Fruit fly (Drosophila melanogaster) whole organism, embryonic: ENCODE results near the gene Kr-h2.

Source experiments
- Bdp1 ChIP-seq: fragments of 200-800 bp; sonication (Bioruptor generic); optimal IDR thresholded peaks from 3 replicates; lab custom pipeline; 2016; ENCODE audit warnings: missing biosample characterization, missing genetic modification characterization
- CG10147 ChIP-seq: fragments of 200-800 bp; sonication (Bioruptor generic); optimal IDR thresholded peaks from 2 replicates; lab custom pipeline; 2019; ENCODE audit warnings: missing biosample characterization, mild to moderate bottlenecking, missing genetic modification characterization, moderate library complexity
- CG10462 ChIP-seq: fragments of 200-800 bp; sonication (Bioruptor generic); optimal IDR thresholded peaks from 2 replicates; lab custom pipeline; 2016; ENCODE audit warnings: missing biosample characterization, missing genetic modification characterization
- CG11560 ChIP-seq: fragments of 200-800 bp; sonication (Bioruptor generic); IDR thresholded peaks from 3 replicates; pipeline ENCODE4 v1.3.6; 2022; ENCODE audit warnings: missing biosample characterization, missing genetic modification characterization
- CG11696 ChIP-seq: fragments of 200-800 bp; sonication (Bioruptor generic); IDR thresholded peaks from 2 replicates; pipeline ENCODE4 v1.3.6; 2022; ENCODE audit warnings: missing biosample characterization, missing genetic modification characterization
- CG12236 ChIP-seq: fragments of 200-800 bp; sonication (Bioruptor generic); optimal IDR thresholded peaks from 2 replicates; lab custom pipeline; 2016; ENCODE audit warnings: missing biosample characterization, missing genetic modification characterization
- CG13296 ChIP-seq: fragments of 200-800 bp; sonication (Bioruptor generic); optimal IDR thresholded peaks from 3 replicates; lab custom pipeline; 2018; ENCODE audit warnings: missing biosample characterization, mild to moderate bottlenecking, missing genetic modification characterization
- CG13424 ChIP-seq: fragments of 200-800 bp; sonication (Bioruptor generic); optimal IDR thresholded peaks from 2 replicates; lab custom pipeline; 2019; ENCODE audit warnings: missing biosample characterization, mild to moderate bottlenecking, missing genetic modification characterization, moderate library complexity
- CG15011 ChIP-seq: fragments of 200-800 bp; sonication (Bioruptor generic); optimal IDR thresholded peaks from 3 replicates; lab custom pipeline; 2018; ENCODE audit warnings: missing biosample characterization, mild to moderate bottlenecking, missing genetic modification characterization
- CG15514 ChIP-seq: fragments of 200-800 bp; sonication (Bioruptor generic); optimal IDR thresholded peaks from 3 replicates; lab custom pipeline; 2017; ENCODE audit warnings: missing biosample characterization, missing genetic modification characterization, mild to moderate bottlenecking, moderate library complexity, missing genetic modification reagents
- CG1792 ChIP-seq: fragments of 200-800 bp; sonication (Bioruptor generic); optimal IDR thresholded peaks from 2 replicates; lab custom pipeline; 2016; ENCODE audit warnings: missing biosample characterization, missing genetic modification characterization
- CG2120 ChIP-seq: fragments of 200-800 bp; sonication (Bioruptor generic); optimal IDR thresholded peaks from 3 replicates; lab custom pipeline; 2016; ENCODE audit warnings: missing biosample characterization, missing genetic modification characterization
- CG7271 ChIP-seq: fragments of 200-800 bp; sonication (Bioruptor generic); optimal IDR thresholded peaks from 2 replicates; lab custom pipeline; 2018; ENCODE audit warnings: missing biosample characterization, mild to moderate bottlenecking, missing genetic modification characterization, moderate library complexity
- CG7987 ChIP-seq: fragments of 200-800 bp; sonication (Bioruptor generic); optimal IDR thresholded peaks from 2 replicates; lab custom pipeline; 2018; ENCODE audit warnings: missing biosample characterization, mild to moderate bottlenecking, missing genetic modification characterization, moderate library complexity
- CG8290 ChIP-seq, 3 experiments: fragments of 200-800 bp; sonication (Bioruptor generic); optimal IDR thresholded peaks; 2 replicates each; lab custom pipeline; 2016 to 2019; ENCODE audit warnings: missing biosample characterization in 3 of 3, missing genetic modification characterization in 3 of 3, mild to moderate bottlenecking in 2 of 3, moderate library complexity in 1 of 3
- CG9215 ChIP-seq: fragments of 200-800 bp; sonication (Bioruptor generic); IDR thresholded peaks from 2 replicates; pipeline ENCODE4 v1.3.6; 2022; ENCODE audit warnings: missing biosample characterization, missing genetic modification characterization
- CkIIα-i1 ChIP-seq: fragments of 200-800 bp; sonication (Bioruptor generic); IDR thresholded peaks from 2 replicates; pipeline ENCODE4 v1.3.6; 2022; ENCODE audit warnings: missing biosample characterization, missing genetic modification characterization
- D ChIP-seq, 2 experiments: fragments of 200-800 bp in 1 of 2; fragments of >200 bp in 1 of 2; sonication (Bioruptor generic) in 1 of 2; optimal IDR thresholded peaks; 2 replicates in 1 of 2; 3 replicates in 1 of 2; lab custom pipeline; 2017; ENCODE audit warnings: mild to moderate bottlenecking in 1 of 2, missing biosample characterization in 1 of 2, missing genetic modification characterization in 1 of 2, missing genetic modification reagents in 1 of 2
- Deaf1 ChIP-seq: fragments of 200-800 bp; optimal IDR thresholded peaks from 3 replicates; lab custom pipeline; 2019; ENCODE audit warnings: missing biosample characterization, mild to moderate bottlenecking, missing genetic modification characterization, moderate library complexity
- Dip2 ChIP-seq: fragments of 200-800 bp; sonication (Bioruptor generic); IDR thresholded peaks from 2 replicates; pipeline ENCODE4 v1.3.6; 2022; ENCODE audit warnings: missing biosample characterization, missing genetic modification characterization
- Fer2 ChIP-seq: fragments of 200-800 bp; sonication (Bioruptor generic); optimal IDR thresholded peaks from 2 replicates; lab custom pipeline; 2018; ENCODE audit warnings: missing biosample characterization, mild to moderate bottlenecking, missing genetic modification characterization, moderate library complexity
- H15 ChIP-seq: fragments of 200-800 bp; sonication (Bioruptor generic); IDR thresholded peaks from 3 replicates; pipeline ENCODE4 v1.3.6; 2022; ENCODE audit warnings: missing biosample characterization, missing genetic modification characterization
- HLH4C ChIP-seq: fragments of 200-800 bp; sonication (Bioruptor generic); IDR thresholded peaks from 3 replicates; pipeline ENCODE4 v1.3.6; 2022; ENCODE audit warnings: missing biosample characterization, missing genetic modification characterization; ENCODE audit not compliant: partially characterized antibody
- HmgZ ChIP-seq: fragments of 200-800 bp; sonication (Bioruptor generic); optimal IDR thresholded peaks from 2 replicates; lab custom pipeline; 2018; ENCODE audit warnings: missing biosample characterization, mild to moderate bottlenecking, missing genetic modification characterization
- Hr78 ChIP-seq, 2 experiments: fragments of 200-800 bp in 1 of 2; fragments of >200 bp in 1 of 2; sonication (Bioruptor generic) in 1 of 2; optimal IDR thresholded peaks; 2 replicates each; lab custom pipeline; 2017 to 2019; ENCODE audit warnings: missing biosample characterization in 2 of 2, missing genetic modification characterization in 2 of 2, mild to moderate bottlenecking in 1 of 2, moderate library complexity in 1 of 2
- Lhr ChIP-seq: fragments of 200-800 bp; sonication (Bioruptor generic); optimal IDR thresholded peaks from 3 replicates; lab custom pipeline; 2017; ENCODE audit warnings: mild to moderate bottlenecking, missing biosample characterization, missing genetic modification reagents, missing genetic modification characterization
- Lim3 ChIP-seq: fragments of 200-800 bp; sonication (Bioruptor generic); IDR thresholded peaks from 2 replicates; pipeline ENCODE4 v1.3.6; 2022; ENCODE audit warnings: missing biosample characterization, missing genetic modification characterization
- MESR4 ChIP-seq: fragments of 200-800 bp; sonication (Bioruptor generic); optimal IDR thresholded peaks from 2 replicates; lab custom pipeline; 2018; ENCODE audit warnings: missing biosample characterization, mild to moderate bottlenecking, missing genetic modification characterization, moderate library complexity
- Mes4 ChIP-seq: fragments of 200-800 bp; sonication (Bioruptor generic); optimal IDR thresholded peaks from 2 replicates; lab custom pipeline; 2016; ENCODE audit warnings: missing biosample characterization, missing genetic modification characterization
- Nf-YC ChIP-seq: fragments of 200-800 bp; optimal IDR thresholded peaks from 3 replicates; lab custom pipeline; 2019; ENCODE audit warnings: missing biosample characterization, mild to moderate bottlenecking, missing genetic modification characterization, moderate library complexity
- Oaz ChIP-seq: fragments of 200-800 bp; sonication (Bioruptor generic); IDR thresholded peaks from 2 replicates; pipeline ENCODE4 v1.3.6; 2022; ENCODE audit warnings: missing biosample characterization, missing genetic modification characterization
- Ravus ChIP-seq: fragments of 200-800 bp; sonication (Bioruptor generic); IDR thresholded peaks from 2 replicates; pipeline ENCODE4 v1.3.6; 2022; ENCODE audit warnings: missing biosample characterization, missing genetic modification characterization
- TFAM ChIP-seq: fragments of 200-800 bp; sonication (Bioruptor generic); optimal IDR thresholded peaks from 2 replicates; lab custom pipeline; 2017; ENCODE audit warnings: missing biosample characterization, missing genetic modification characterization, inconsistent platforms
- aop ChIP-seq: fragments of 200-800 bp; sonication (Bioruptor generic); IDR thresholded peaks from 2 replicates; pipeline ENCODE4 v1.3.6; 2022; ENCODE audit warnings: missing biosample characterization, missing genetic modification characterization
- ash1 ChIP-seq: fragments of 200-800 bp; sonication (Bioruptor generic); optimal IDR thresholded peaks from 2 replicates; lab custom pipeline; 2018; ENCODE audit warnings: missing biosample characterization, mild to moderate bottlenecking, missing genetic modification characterization
- cg ChIP-seq: fragments of 200-800 bp; sonication (Bioruptor generic); optimal IDR thresholded peaks from 3 replicates; lab custom pipeline; 2019; ENCODE audit warnings: missing biosample characterization, mild to moderate bottlenecking, missing genetic modification characterization, moderate library complexity
- dmrt11E ChIP-seq: fragments of 200-800 bp; sonication (Bioruptor generic); optimal IDR thresholded peaks from 3 replicates; lab custom pipeline; 2018; ENCODE audit warnings: missing biosample characterization, mild to moderate bottlenecking, missing genetic modification characterization, moderate library complexity
- dmrt99B ChIP-seq: fragments of 200-800 bp; sonication (Bioruptor generic); optimal IDR thresholded peaks from 2 replicates; lab custom pipeline; 2018; ENCODE audit warnings: missing biosample characterization, mild to moderate bottlenecking, missing genetic modification characterization, moderate library complexity
- eve ChIP-seq, 2 experiments: fragments of >200 bp; optimal IDR thresholded peaks; 2 replicates each; lab custom pipeline; 2017; ENCODE audit warnings: missing biosample characterization in 2 of 2, missing genetic modification characterization in 2 of 2
- fd3F ChIP-seq: fragments of 200-800 bp; sonication (Bioruptor generic); optimal IDR thresholded peaks from 2 replicates; lab custom pipeline; 2018; ENCODE audit warnings: missing biosample characterization, mild to moderate bottlenecking, missing genetic modification characterization, moderate library complexity
- gfzf ChIP-seq: fragments of 200-800 bp; sonication (Bioruptor generic); optimal IDR thresholded peaks from 2 replicates; lab custom pipeline; 2016; ENCODE audit warnings: missing biosample characterization, mild to moderate bottlenecking, missing genetic modification characterization, moderate library complexity
- jigr1 ChIP-seq: fragments of 200-800 bp; sonication (Bioruptor generic); IDR thresholded peaks from 3 replicates; pipeline ENCODE4 v1.3.6; 2022; ENCODE audit warnings: missing biosample characterization, missing genetic modification characterization
- kni ChIP-seq: fragments of 200-800 bp; sonication (Bioruptor generic); optimal IDR thresholded peaks from 3 replicates; lab custom pipeline; 2017; ENCODE audit warnings: mild to moderate bottlenecking, missing biosample characterization, missing genetic modification reagents, missing genetic modification characterization
- oc ChIP-seq: fragments of 200-800 bp; sonication (Bioruptor generic); optimal IDR thresholded peaks from 2 replicates; lab custom pipeline; 2018; ENCODE audit warnings: missing biosample characterization, mild to moderate bottlenecking, missing genetic modification characterization, moderate library complexity
- sisA ChIP-seq: fragments of 200-800 bp; sonication (Bioruptor generic); IDR thresholded peaks from 2 replicates; pipeline ENCODE4 v1.3.6; 2022; ENCODE audit warnings: missing biosample characterization, missing genetic modification characterization
- zen2 ChIP-seq: fragments of 200-800 bp; sonication (Bioruptor generic); IDR thresholded peaks from 3 replicates; pipeline ENCODE4 v1.3.6; 2022; ENCODE audit warnings: missing biosample characterization, missing genetic modification characterization; ENCODE audit not compliant: partially characterized antibody

Gene Kr-h2

DNA sequence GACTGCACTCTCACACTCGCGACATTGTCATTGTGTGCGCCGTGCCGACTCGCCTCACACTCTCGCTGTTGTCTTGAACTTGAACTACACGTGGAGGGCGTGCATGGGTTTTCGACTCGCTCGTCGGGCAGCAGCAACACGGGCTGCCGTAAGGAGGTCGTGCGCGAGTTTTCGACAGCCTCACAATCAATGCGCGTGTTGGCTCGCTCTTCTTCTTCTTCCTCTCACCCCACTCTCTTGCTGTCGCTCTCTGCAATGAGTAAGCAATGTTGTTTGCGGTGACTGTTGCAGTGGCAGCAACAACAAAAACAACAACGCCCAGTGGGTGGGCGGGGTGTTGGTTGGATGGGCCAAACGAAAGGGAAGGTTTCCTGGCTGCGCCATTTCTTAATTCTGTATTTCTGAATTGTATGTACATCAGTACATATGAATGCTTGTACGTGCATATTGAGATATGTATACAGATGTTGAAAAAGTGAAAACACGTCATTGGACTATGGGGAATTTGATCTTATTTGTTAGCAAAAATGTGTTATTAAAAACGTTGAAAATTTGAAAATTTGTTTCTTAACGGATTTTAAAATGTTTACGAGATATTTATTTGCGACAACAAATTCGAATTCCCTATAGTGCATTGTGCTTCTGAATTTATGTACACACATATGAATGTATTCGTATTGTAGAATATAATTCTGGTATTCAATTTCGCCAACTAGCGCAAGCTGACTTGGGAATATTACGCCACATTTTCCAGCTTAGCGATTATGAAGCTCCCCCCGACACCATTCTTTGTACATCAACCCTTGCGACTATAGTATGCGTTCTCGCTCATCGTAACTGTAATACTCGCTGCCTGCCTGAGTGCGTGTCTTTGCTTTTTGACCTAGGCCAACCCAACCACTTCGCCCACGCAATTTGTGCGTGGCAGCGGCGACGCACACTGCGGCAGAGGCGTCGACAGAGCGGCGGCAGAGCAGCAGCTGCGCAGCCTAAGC is 17.9 kb downstream of the Kr-h2 start (continued):
- TF ChIP-seq CG11560 (tag; lab: Robert Waterston, UW) (no peak), zen2 (GFP tag; lab: Robert Waterston, UW) (peak; percentile 67; the same call in 2 of the 3 replicates), MESR4 (GFP tag; lab: Kevin White, UChicago) (no peak), Lim3 (GFP tag; lab: Robert Waterston, UW) (no peak), CG9215 (GFP tag; lab: Robert Waterston, UW) (no peak), Deaf1 (peak; percentile 90), D (optimal IDR thresholded peaks at IDR 0.05; lab: Kevin White, UChicago) (peak; percentile 84), D (GFP tag; optimal IDR thresholded peaks at IDR 0.05; lab: Kevin White, UChicago) (peak; percentile 31), CG1792 (no peak), CG10147 (GFP tag; lab: Kevin White, UChicago) (no peak), Bdp1 (GFP tag; lab: Kevin White, UChicago) (no peak), fd3F (GFP tag; lab: Kevin White, UChicago) (peak; percentile 3), cg (peak; percentile 91), oc (tag; lab: Kevin White, UChicago) (peak; percentile 68), Lhr (GFP tag; lab: Kevin White, UChicago) (no peak), HmgZ (tag; lab: Kevin White, UChicago) (peak; percentile 86), CG15514 (GFP tag; lab: Kevin White, UChicago) (peak; percentile 7), CG15011 (GFP tag; lab: Kevin White, UChicago) (no peak), Dip2 (GFP tag; lab: Robert Waterston, UW) (no peak), ash1 (peak; percentile 58), CG11696 (peak; percentile 40; the same call in 1 of the 2 replicates), Oaz (no peak), aop (GFP tag; lab: Robert Waterston, UW) (no peak), eve (GFP tag; optimal IDR thresholded peaks at IDR 0.05; lab: Kevin White, UChicago) (no peak), HLH4C (GFP tag; lab: Robert Waterston, UW) (peak; percentile 44; the same call in 1 of the 3 replicates), CG8290 (GFP tag; optimal IDR thresholded peaks at IDR 0.05; lab: Kevin White, UChicago) (no peak), CG8290 (tag; optimal IDR thresholded peaks at IDR 0.05; lab: Kevin White, UChicago) (peak in 1 of 2 experiments; percentile 73), CG7987 (GFP tag; lab: Kevin White, UChicago) (peak; percentile 95), Fer2 (tag; lab: Kevin White, UChicago) (no peak), Hr78 (GFP tag; optimal IDR thresholded peaks at IDR 0.05; lab: Kevin White, UChicago) (peak in 1 of 2 experiments; percentile 82), H15 (no peak), dmrt11E (tag; lab: Kevin White, UChicago) (no peak), CG7271 (no peak), dmrt99B (tag; lab: Kevin White, UChicago) (peak; percentile 10), kni (GFP tag; lab: Kevin White, UChicago) (peak; percentile 97), CG2120 (GFP tag; lab: Kevin White, UChicago) (peak; percentile 68), CG10462 (GFP tag; lab: Kevin White, UChicago) (no peak), Mes4 (GFP tag; lab: Kevin White, UChicago) (no peak), gfzf (GFP tag; lab: Kevin White, UChicago) (no peak), Ravus (no peak), sisA (GFP tag; lab: Robert Waterston, UW) (no peak), CG12236 (GFP tag; lab: Kevin White, UChicago) (no peak), CkIIα-i1 (GFP tag; lab: Robert Waterston, UW) (no peak), CG13424 (tag; lab: Kevin White, UChicago) (no peak), Nf-YC (peak; percentile 60), TFAM (no peak), CG13296 (peak; percentile 2), jigr1 (GFP tag; lab: Robert Waterston, UW) (no peak)
